Fruit fly (Drosophila melanogaster) whole organism: ENCODE data around the gene CG17195.

Source experiments
- EcR ChIP-seq, 2 experiments: fragments of >200 bp; optimal IDR thresholded peaks; 2 replicates each; lab custom pipeline; 2017; ENCODE audit warnings: missing biosample characterization in 2 of 2, missing genetic modification characterization in 2 of 2, missing genetic modification reagents in 2 of 2
- pan ChIP-seq: fragments of >200 bp; optimal IDR thresholded peaks from 2 replicates; lab custom pipeline; 2017
- psq ChIP-seq: fragments of >200 bp; optimal IDR thresholded peaks from 2 replicates; lab custom pipeline; 2017

dm6 chr3R:25810796-25811195, 33.8 kb upstream of the CG17195 start, which contains the start of gene CG5024:
- no peak for TF ChIP-seq pan (lab: Kevin White, UChicago)
- no peak for TF ChIP-seq EcR (GFP tag; optimal IDR thresholded peaks at IDR 0.05; lab: Kevin White, UChicago)
- TF ChIP-seq psq (lab: Kevin White, UChicago), result no peak
